Fruit fly (Drosophila melanogaster) whole organism, wandering third instar larva: ENCODE measurements around the gene CG6195.

ENCODE experiments used
- CG9705 ChIP-seq: fragments of 200-800 bp; sonication (Bioruptor generic); optimal IDR thresholded peaks from 2 replicates; lab custom pipeline; 2018; ENCODE audit warnings: missing biosample characterization, mild to moderate bottlenecking, missing genetic modification characterization
- Mio ChIP-seq: sonication (Bioruptor generic); optimal IDR thresholded peaks from 2 replicates; lab custom pipeline; 2016; ENCODE audit warnings: missing biosample characterization, missing genetic modification characterization
- h ChIP-seq: fragments of 200-800 bp; sonication (Bioruptor generic); optimal IDR thresholded peaks from 3 replicates; lab custom pipeline; 2016; ENCODE audit warnings: missing biosample characterization, mild to moderate bottlenecking, missing genetic modification characterization
- rgr ChIP-seq: fragments of 200-800 bp; sonication (Bioruptor generic); optimal IDR thresholded peaks from 3 replicates; lab custom pipeline; 2016; ENCODE audit warnings: missing biosample characterization, mild to moderate bottlenecking, missing genetic modification characterization

- TF ChIP-seq Mio (no peak), h (GFP tag; lab: Kevin White, UChicago) (no peak), rgr (no peak), CG9705 (GFP tag; lab: Kevin White, UChicago) (no peak)
Observed at dm6 chr3R:19627792-19628522, 20.3 kb downstream of the CG6195 start.
